Worm (Caenorhabditis elegans): ENCODE measurements around the gene Y62H9A.11.
A peak's percentile ranks its signal among the peaks of the same experiment; 100 is the strongest.

Y62H9A.11 gene

ce11 chrX:11938826-11939225 is 31.7 kb upstream of the Y62H9A.11 start, which contains the start of gene F55G7.5:
TSS of gene F55G7.5 (minus strand) at chrX:11938926.
- TF ChIP-seq nhr-84 (tag; optimal IDR thresholded peaks at IDR 0.05) = no peak
- no peak for TF ChIP-seq nhr-237 (tag; optimal IDR thresholded peaks at IDR 0.05)
- TF ChIP-seq sptf-1 (tag; optimal IDR thresholded peaks at IDR 0.05) = no peak
- TF ChIP-seq nhr-12 (tag; optimal IDR thresholded peaks at IDR 0.05) = no peak
- TF ChIP-seq efl-3 (GFP tag; optimal IDR thresholded peaks at IDR 0.05) = no peak
- TF ChIP-seq nhr-85 (tag) = no peak
- no peak for TF ChIP-seq nhr-28 (tag; optimal IDR thresholded peaks at IDR 0.05)

ce11 chrX:11937343-11937935 is 30.3 kb upstream of the Y62H9A.11 start:
- TF ChIP-seq C16A3.4 (tag; optimal IDR thresholded peaks at IDR 0.05) (peak; percentile 99), aha-1 (tag; optimal IDR thresholded peaks at IDR 0.05) (peak; percentile 66), nhr-77 (tag; optimal IDR thresholded peaks at IDR 0.05) (peak; percentile 99), nhr-20 (tag; optimal IDR thresholded peaks at IDR 0.05) (peak; percentile 98), ets-5 (GFP tag; IDR thresholded peaks at IDR 0.05) (no peak), alr-1 (tag; optimal IDR thresholded peaks at IDR 0.05; ENCODE audit: borderline replicate concordance) (no peak), pqm-1 (tag; optimal IDR thresholded peaks at IDR 0.05) (peak; percentile 80), zag-1 (tag; optimal IDR thresholded peaks at IDR 0.05) (peak; percentile 79), lin-35 (GFP tag; optimal IDR thresholded peaks at IDR 0.05) (peak; percentile 65 to 93), swsn-7 (tag; optimal IDR thresholded peaks at IDR 0.05) (peak; percentile 98), nhr-84 (tag; optimal IDR thresholded peaks at IDR 0.05) (peak; percentile 73), dpl-1 (GFP tag; optimal IDR thresholded peaks at IDR 0.05) (peak; percentile 51 to 66 (median 58)), egl-27 (tag; optimal IDR thresholded peaks at IDR 0.05) (peak; percentile 81 to 98), C04F5.9 (tag; optimal IDR thresholded peaks at IDR 0.05) (peak; percentile 91), ces-1 (GFP tag; optimal IDR thresholded peaks at IDR 0.05) (peak; percentile 73), ztf-4 (tag; optimal IDR thresholded peaks at IDR 0.05) (peak; percentile 99), unc-130 (tag; optimal IDR thresholded peaks at IDR 0.05) (peak; percentile 10), ceh-8 (GFP tag; optimal IDR thresholded peaks at IDR 0.05) (peak; percentile 99), nhr-47 (tag; optimal IDR thresholded peaks at IDR 0.05) (peak; percentile 99), nhr-19 (GFP tag; conservative IDR thresholded peaks at IDR 0.05) (peak; percentile 98), vab-15 (tag; optimal IDR thresholded peaks at IDR 0.05) (peak; percentile 70), mdl-1 (tag; optimal IDR thresholded peaks at IDR 0.05) (peak in 1 of 2 experiments; percentile 93), unc-62 (GFP tag; optimal IDR thresholded peaks at IDR 0.05) (no peak), nhr-71 (tag; optimal IDR thresholded peaks at IDR 0.05) (peak; percentile 98), ceh-88 (GFP tag; IDR thresholded peaks at IDR 0.05) (peak; percentile 97), nhr-85 (tag) (peak; percentile 97), unc-30 (tag; optimal IDR thresholded peaks at IDR 0.05) (peak; percentile 73), tlp-1 (tag; optimal IDR thresholded peaks at IDR 0.05) (no peak), unc-98 (GFP tag; IDR thresholded peaks at IDR 0.05) (peak; percentile 76), xbp-1 (tag; optimal IDR thresholded peaks at IDR 0.05) (peak; percentile 96), jun-1 (tag; optimal IDR thresholded peaks at IDR 0.05) (peak; percentile 100), elt-3 (tag; optimal IDR thresholded peaks at IDR 0.05) (peak in 5 of 6 experiments; percentile 92 to 99 (median 97)), dsc-1 (tag; optimal IDR thresholded peaks at IDR 0.05) (peak; percentile 100), ceh-82 (tag; optimal IDR thresholded peaks at IDR 0.05) (peak; percentile 99), lsy-2 (tag; optimal IDR thresholded peaks at IDR 0.05) (peak; percentile 94), lir-3 (tag; optimal IDR thresholded peaks at IDR 0.05; ENCODE audit: poor library complexity) (peak; percentile 93), mab-9 (GFP tag; IDR thresholded peaks at IDR 0.05) (peak; percentile 92), C34B4.2 (tag; optimal IDR thresholded peaks at IDR 0.05) (no peak), rnt-1 (tag; optimal IDR thresholded peaks at IDR 0.05) (peak; percentile 99), snu-23 (GFP tag; optimal IDR thresholded peaks at IDR 0.05) (peak; percentile 100), ceh-63 (GFP tag; optimal IDR thresholded peaks at IDR 0.05) (peak; percentile 96), nhr-237 (tag; optimal IDR thresholded peaks at IDR 0.05) (peak; percentile 97), fkh-8 (tag; optimal IDR thresholded peaks at IDR 0.05) (peak; percentile 95), mep-1 (tag; optimal IDR thresholded peaks at IDR 0.05) (peak; percentile 100), efl-1 (optimal IDR thresholded peaks at IDR 0.05) (peak; percentile 85 to 89), efl-1 (GFP tag; optimal IDR thresholded peaks at IDR 0.05 in 1 of 2) (peak; percentile 48 to 97)

All from whole organism, L1 larva.